Worm (Caenorhabditis elegans): ENCODE data around the gene bus-8A.
A peak's percentile ranks its signal among the peaks of the same experiment; 100 is the strongest.

bus-8A gene

DNA sequence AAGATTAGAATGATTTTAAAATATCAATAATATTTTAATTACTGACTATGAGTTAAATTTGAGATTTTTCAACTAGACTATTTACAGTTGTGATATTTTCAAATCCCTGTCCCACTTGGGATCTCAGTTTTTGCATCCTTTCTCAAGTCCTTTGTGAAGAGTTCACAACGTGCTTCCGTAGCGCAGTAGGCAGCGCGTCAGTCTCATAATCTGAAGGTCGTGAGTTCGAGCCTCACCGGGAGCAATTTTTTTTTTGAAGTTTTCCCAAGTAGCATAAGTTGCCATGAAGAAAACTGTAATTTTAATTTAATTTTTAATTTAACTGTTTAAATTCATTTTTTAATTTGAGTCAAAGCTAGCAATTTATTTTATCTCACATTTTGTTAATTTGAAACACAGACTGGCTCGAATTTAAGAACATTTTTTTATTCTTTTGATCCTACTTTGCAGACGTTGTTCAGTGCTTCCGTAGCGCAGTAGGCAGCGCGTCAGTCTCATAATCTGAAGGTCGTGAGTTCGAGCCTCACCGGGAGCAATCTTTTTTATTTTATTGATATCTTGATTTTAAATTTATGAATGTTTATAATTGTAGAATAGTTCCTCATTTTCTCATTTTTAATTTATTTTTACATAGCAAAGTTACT, 7.3 kb upstream of the bus-8A start:
- TF ChIP-seq tbx-11 (GFP tag; IDR thresholded peaks at IDR 0.05) (no peak), ceh-13 (GFP tag; optimal IDR thresholded peaks at IDR 0.05) (no peak), hmbx-1 (tag; optimal IDR thresholded peaks at IDR 0.05) (no peak), sea-1 (GFP tag; conservative IDR thresholded peaks at IDR 0.05) (0 out of 2 replicates have a peak, but pooled peaks have one; percentile 12), aly-1 (tag; optimal IDR thresholded peaks at IDR 0.05) (no peak), F13C5.2 (tag; optimal IDR thresholded peaks at IDR 0.05) (no peak), ceh-36 (tag; optimal IDR thresholded peaks at IDR 0.05) (peak; percentile 43), tra-4 (tag; optimal IDR thresholded peaks at IDR 0.05) (no peak), scrt-1 (GFP tag; IDR thresholded peaks at IDR 0.05) (no peak), hnd-1 (tag; optimal IDR thresholded peaks at IDR 0.05) (no peak), tbx-37 (GFP tag; conservative IDR thresholded peaks at IDR 0.05) (peak; percentile 29; the same call in 1 of the 2 replicates), hmg-4 (GFP tag; optimal IDR thresholded peaks at IDR 0.05) (no peak), flt-1 (GFP tag; IDR thresholded peaks at IDR 0.05) (0 out of 2 replicates have a peak, but pooled peaks have one; percentile 45), B0310.2 (tag; optimal IDR thresholded peaks at IDR 0.05) (no peak), pes-1 (GFP tag; IDR thresholded peaks at IDR 0.05) (peak; percentile 62; the same call in 1 of the 2 replicates), ama-1 (optimal IDR thresholded peaks at IDR 0.05) (no peak), ets-7 (tag; optimal IDR thresholded peaks at IDR 0.05) (no peak)

- TF ChIP-seq B0310.2 (tag; optimal IDR thresholded peaks at IDR 0.05) (no peak), pes-1 (GFP tag; IDR thresholded peaks at IDR 0.05) (no peak), flt-1 (GFP tag; IDR thresholded peaks at IDR 0.05) (no peak), aly-1 (tag; optimal IDR thresholded peaks at IDR 0.05) (no peak), sea-1 (GFP tag; conservative IDR thresholded peaks at IDR 0.05) (no peak), ceh-13 (GFP tag; optimal IDR thresholded peaks at IDR 0.05) (no peak)
Observed at ce11 chrX:5485931-5486537, 6.7 kb upstream of the bus-8A start, which contains the start of gene C25F6.1. Gene C25F6.1 (plus strand): TSS chrX:5486487.

DNA sequence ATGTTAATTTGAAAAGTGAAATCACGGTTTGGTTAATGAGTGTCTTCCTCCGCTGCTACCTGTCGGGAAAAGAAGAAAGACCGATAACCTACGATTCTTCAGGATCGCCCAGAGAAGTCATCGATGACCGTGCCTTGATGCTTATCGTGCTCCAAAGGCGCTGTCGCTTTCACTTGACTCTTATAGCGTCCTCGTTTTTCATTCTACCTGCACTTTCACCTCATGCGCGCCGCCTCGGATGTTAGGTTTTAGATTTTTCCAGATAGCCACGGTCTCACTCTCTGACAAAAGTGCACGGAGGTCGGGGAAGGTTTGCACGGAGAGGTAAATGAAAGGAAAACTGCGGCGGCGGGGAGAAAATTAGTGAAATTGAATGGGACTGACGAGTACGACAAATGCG, 3.8 kb upstream of the bus-8A start:
- TF ChIP-seq hmg-4 (GFP tag; optimal IDR thresholded peaks at IDR 0.05) (no peak), tbx-37 (GFP tag; conservative IDR thresholded peaks at IDR 0.05) (no peak), B0310.2 (tag; optimal IDR thresholded peaks at IDR 0.05) (no peak), tra-4 (tag; optimal IDR thresholded peaks at IDR 0.05) (no peak), ceh-13 (GFP tag; optimal IDR thresholded peaks at IDR 0.05) (no peak), hmbx-1 (tag; optimal IDR thresholded peaks at IDR 0.05) (no peak), flt-1 (GFP tag; IDR thresholded peaks at IDR 0.05) (no peak), ama-1 (optimal IDR thresholded peaks at IDR 0.05) (no peak), F13C5.2 (tag; optimal IDR thresholded peaks at IDR 0.05) (no peak), scrt-1 (GFP tag; IDR thresholded peaks at IDR 0.05) (no peak), ets-7 (tag; optimal IDR thresholded peaks at IDR 0.05) (no peak)

- TF ChIP-seq hmg-4 (GFP tag; optimal IDR thresholded peaks at IDR 0.05) = no peak
- TF ChIP-seq hmbx-1 (tag; optimal IDR thresholded peaks at IDR 0.05) = no peak
- TF ChIP-seq tbx-11 (GFP tag; IDR thresholded peaks at IDR 0.05) = no peak
- no peak for TF ChIP-seq F13C5.2 (tag; optimal IDR thresholded peaks at IDR 0.05)
- no peak for TF ChIP-seq B0310.2 (tag; optimal IDR thresholded peaks at IDR 0.05)
- no peak for TF ChIP-seq ceh-13 (GFP tag; optimal IDR thresholded peaks at IDR 0.05)
- no peak for TF ChIP-seq aly-1 (tag; optimal IDR thresholded peaks at IDR 0.05)
- no peak for TF ChIP-seq pes-1 (GFP tag; IDR thresholded peaks at IDR 0.05)
- no peak for TF ChIP-seq ceh-36 (tag; optimal IDR thresholded peaks at IDR 0.05)
- TF ChIP-seq sea-1 (GFP tag; conservative IDR thresholded peaks at IDR 0.05) = no peak
- no peak for TF ChIP-seq ama-1 (optimal IDR thresholded peaks at IDR 0.05)
- no peak for TF ChIP-seq flt-1 (GFP tag; IDR thresholded peaks at IDR 0.05)
- no peak for TF ChIP-seq tbx-37 (GFP tag; conservative IDR thresholded peaks at IDR 0.05)
- TF ChIP-seq ets-7 (tag; optimal IDR thresholded peaks at IDR 0.05) = no peak
- TF ChIP-seq tra-4 (tag; optimal IDR thresholded peaks at IDR 0.05) = no peak
- no peak for TF ChIP-seq scrt-1 (GFP tag; IDR thresholded peaks at IDR 0.05)
- no peak for TF ChIP-seq hnd-1 (tag; optimal IDR thresholded peaks at IDR 0.05)
Observed at ce11 chrX:5489538-5489937, 3.2 kb upstream of the bus-8A start, which contains the start of gene F55D1.1. Gene F55D1.1 (plus strand): TSS chrX:5489838.

DNA sequence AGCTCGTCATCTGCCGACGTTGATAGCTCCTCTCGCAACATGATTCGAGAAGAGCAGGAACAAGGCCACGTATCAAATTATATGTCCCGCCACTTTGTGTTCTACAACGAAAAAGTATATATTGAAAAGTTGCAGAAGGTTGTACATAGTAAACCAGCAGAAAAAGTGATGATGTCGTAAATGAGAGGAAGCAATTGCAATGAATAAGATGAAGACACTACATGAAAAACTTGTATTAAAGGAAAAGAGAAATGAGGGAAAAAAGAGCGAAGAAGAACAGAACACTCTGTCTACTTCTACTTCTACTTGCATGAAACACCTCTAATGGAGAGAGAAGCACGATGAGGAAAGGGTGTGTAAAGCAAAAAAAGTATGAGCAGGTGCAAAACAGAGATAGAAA, 12.4 kb downstream of the bus-8A start, which contains the start of gene T23F2.2:
T23F2.2 (minus strand) TSS at position 101 of the 400 bp plus-strand sequence.
- TF ChIP-seq hmbx-1 (tag; optimal IDR thresholded peaks at IDR 0.05) = no peak
- no peak for TF ChIP-seq sea-1 (GFP tag; conservative IDR thresholded peaks at IDR 0.05)
- TF ChIP-seq flt-1 (GFP tag; IDR thresholded peaks at IDR 0.05) = no peak
- no peak for TF ChIP-seq B0310.2 (tag; optimal IDR thresholded peaks at IDR 0.05)
- no peak for TF ChIP-seq tra-4 (tag; optimal IDR thresholded peaks at IDR 0.05)
- TF ChIP-seq tbx-37 (GFP tag; conservative IDR thresholded peaks at IDR 0.05) = no peak
- no peak for TF ChIP-seq aly-1 (tag; optimal IDR thresholded peaks at IDR 0.05)
- TF ChIP-seq ets-7 (tag; optimal IDR thresholded peaks at IDR 0.05) = no peak
- no peak for TF ChIP-seq ama-1 (optimal IDR thresholded peaks at IDR 0.05)
- no peak for TF ChIP-seq hmg-4 (GFP tag; optimal IDR thresholded peaks at IDR 0.05)
- TF ChIP-seq F13C5.2 (tag; optimal IDR thresholded peaks at IDR 0.05) = no peak
- no peak for TF ChIP-seq tbx-11 (GFP tag; IDR thresholded peaks at IDR 0.05)
- TF ChIP-seq hnd-1 (tag; optimal IDR thresholded peaks at IDR 0.05) = no peak
- TF ChIP-seq pes-1 (GFP tag; IDR thresholded peaks at IDR 0.05) = no peak
- no peak for TF ChIP-seq scrt-1 (GFP tag; IDR thresholded peaks at IDR 0.05)
- no peak for TF ChIP-seq ceh-13 (GFP tag; optimal IDR thresholded peaks at IDR 0.05)
- TF ChIP-seq ceh-36 (tag; optimal IDR thresholded peaks at IDR 0.05) = no peak

DNA sequence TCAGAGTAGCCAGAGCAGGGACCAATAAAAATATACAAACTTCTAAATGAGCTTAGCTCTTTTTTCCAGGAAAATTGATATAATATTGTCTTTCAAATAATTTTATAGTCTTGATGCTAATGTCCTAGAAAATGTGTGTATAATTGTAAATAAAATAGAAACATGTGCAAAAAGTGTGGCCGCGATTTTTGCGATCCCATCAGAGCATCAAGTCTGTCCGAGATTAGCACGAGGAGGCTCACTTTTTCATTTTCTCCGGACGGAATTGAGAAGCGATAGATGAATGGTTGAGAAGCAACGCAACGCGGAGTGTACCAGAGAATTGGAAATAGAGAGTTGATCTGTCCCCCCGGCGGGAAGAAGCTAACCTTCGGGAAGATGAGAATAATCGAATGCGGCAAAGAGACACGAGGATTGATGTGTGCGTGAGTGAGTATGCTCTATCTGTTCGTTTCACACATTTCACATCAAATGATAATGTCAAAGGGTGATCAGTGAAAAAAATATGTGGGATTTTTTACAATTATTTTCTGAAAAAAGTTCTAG, 13.8 kb downstream of the bus-8A start:
- TF ChIP-seq tra-4 (tag; optimal IDR thresholded peaks at IDR 0.05) (no peak), aly-1 (tag; optimal IDR thresholded peaks at IDR 0.05) (no peak), ceh-36 (tag; optimal IDR thresholded peaks at IDR 0.05) (no peak), ama-1 (optimal IDR thresholded peaks at IDR 0.05) (no peak), ceh-13 (GFP tag; optimal IDR thresholded peaks at IDR 0.05) (no peak), hnd-1 (tag; optimal IDR thresholded peaks at IDR 0.05) (no peak), ets-7 (tag; optimal IDR thresholded peaks at IDR 0.05) (no peak)

Measured in whole organism, early embryonic.